Worm (Caenorhabditis elegans): Measurements from ENCODE around the gene wdr-37.

DNA sequence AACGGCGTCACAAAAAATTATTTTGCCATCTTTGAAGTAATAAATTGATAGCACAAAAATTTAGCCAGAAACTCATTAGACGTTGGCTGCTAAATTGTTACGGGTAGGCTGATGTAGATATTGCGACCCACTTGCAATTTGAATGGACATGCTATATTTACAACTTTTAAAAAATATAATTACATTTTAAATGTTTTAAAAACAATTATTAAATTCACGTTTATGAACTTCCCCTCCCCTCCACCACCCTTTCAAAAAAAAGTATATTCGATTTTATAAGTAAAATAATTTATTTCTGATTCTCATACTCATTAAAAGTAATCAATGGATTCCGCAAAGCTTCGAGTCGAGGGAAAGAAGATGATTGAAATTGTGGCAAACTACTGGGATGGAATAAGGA is 14.8 kb upstream of the wdr-37 start, which contains the start of gene basl-1:
- TF ChIP-seq pha-4 (tag; optimal IDR thresholded peaks at IDR 0.05): no peak
- no peak for TF ChIP-seq nhr-12 (tag; optimal IDR thresholded peaks at IDR 0.05)
- TF ChIP-seq unc-39 (tag; optimal IDR thresholded peaks at IDR 0.05): no peak
- TF ChIP-seq nhr-237 (tag; optimal IDR thresholded peaks at IDR 0.05): no peak
- no peak for TF ChIP-seq elt-1 (tag; optimal IDR thresholded peaks at IDR 0.05; ENCODE audit: borderline replicate concordance, insufficient read depth)
- TF ChIP-seq nhr-28 (tag; optimal IDR thresholded peaks at IDR 0.05): no peak
- TF ChIP-seq ceh-39 (tag; optimal IDR thresholded peaks at IDR 0.05): no peak
- no peak for TF ChIP-seq lsy-2 (tag; optimal IDR thresholded peaks at IDR 0.05)
- TF ChIP-seq blmp-1 (tag; optimal IDR thresholded peaks at IDR 0.05): no peak
- no peak for TF ChIP-seq snpc-4 (tag; optimal IDR thresholded peaks at IDR 0.05)
- TF ChIP-seq zip-8 (tag; optimal IDR thresholded peaks at IDR 0.05): no peak
- TF ChIP-seq ztf-11 (tag; optimal IDR thresholded peaks at IDR 0.05): no peak

Data from whole organism, mixed stage, embryonic.